Fruit fly (Drosophila melanogaster): ENCODE measurements around the gene AnxB11.
A peak's percentile ranks its signal among the peaks of the same experiment; 100 is the strongest.

Gene AnxB11

DNA sequence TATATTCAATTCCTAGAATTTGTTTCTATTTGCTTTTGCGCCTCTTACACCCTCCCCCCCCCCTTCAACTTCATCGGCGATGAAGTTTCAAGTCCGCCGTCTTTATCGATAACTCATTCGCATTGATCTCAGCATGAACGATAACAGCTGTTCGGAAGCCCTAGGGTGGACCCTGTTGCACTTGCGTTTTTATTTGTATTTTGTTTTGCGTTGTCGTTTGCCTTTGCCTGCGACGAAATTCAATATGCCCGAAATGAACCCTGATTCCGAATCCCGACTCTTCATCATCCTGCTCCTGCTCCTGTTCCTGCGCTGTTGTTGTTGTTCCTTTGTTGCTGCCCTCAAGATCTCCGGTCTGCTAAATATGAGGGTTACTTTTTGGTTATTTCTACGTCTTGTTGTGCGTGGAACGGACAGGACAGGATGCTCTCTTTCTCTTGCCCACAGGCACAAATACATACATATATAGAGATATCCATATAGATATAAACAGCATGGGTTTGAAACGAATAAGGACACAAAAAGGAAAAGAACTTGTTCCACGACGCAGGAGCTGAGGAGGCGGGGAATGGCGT is 4.5 kb upstream of the AnxB11 start (continued):
- no peak for TF ChIP-seq CG2712 (tag; optimal IDR thresholded peaks at IDR 0.05)
- TF ChIP-seq cas (GFP tag; IDR thresholded peaks at IDR 0.05) = no peak
- TF ChIP-seq CG10462 (GFP tag; optimal IDR thresholded peaks at IDR 0.05) = no peak
- no peak for TF ChIP-seq CG7987 (GFP tag; optimal IDR thresholded peaks at IDR 0.05)
- no peak for TF ChIP-seq al (GFP tag; IDR thresholded peaks at IDR 0.05)
- TF ChIP-seq CG10565 (GFP tag; optimal IDR thresholded peaks at IDR 0.05) = no peak
- TF ChIP-seq Oli (tag; optimal IDR thresholded peaks at IDR 0.05) = no peak
- no peak for TF ChIP-seq aop (GFP tag; IDR thresholded peaks at IDR 0.05)
- no peak for TF ChIP-seq Ssrp (tag; optimal IDR thresholded peaks at IDR 0.05)
- no peak for TF ChIP-seq CG12769 (tag; optimal IDR thresholded peaks at IDR 0.05)
- TF ChIP-seq CG12744 (GFP tag; optimal IDR thresholded peaks at IDR 0.05) = no peak
- peak; percentile 84 for TF ChIP-seq CG4360 (GFP tag; IDR thresholded peaks at IDR 0.05)
- no peak for TF ChIP-seq Max (GFP tag; optimal IDR thresholded peaks at IDR 0.05)
- no peak for TF ChIP-seq CG11085 (GFP tag; IDR thresholded peaks at IDR 0.05)
- TF ChIP-seq CG17328 (GFP tag; IDR thresholded peaks at IDR 0.05) = no peak
- no peak for TF ChIP-seq grn (GFP tag; optimal IDR thresholded peaks at IDR 0.05)
- no peak for TF ChIP-seq Trl (optimal IDR thresholded peaks at IDR 0.05)
- no peak for TF ChIP-seq Trl (GFP tag; optimal IDR thresholded peaks at IDR 0.05)
- 0 out of 2 replicates have a peak, but pooled peaks have one; percentile 27 for TF ChIP-seq CG32767 (GFP tag; IDR thresholded peaks at IDR 0.05)
- TF ChIP-seq odd (GFP tag; optimal IDR thresholded peaks at IDR 0.05) = peak; percentile 8
- no peak for TF ChIP-seq CG14441 (GFP tag; IDR thresholded peaks at IDR 0.05)
- no peak for TF ChIP-seq ac (GFP tag; optimal IDR thresholded peaks at IDR 0.05)
- TF ChIP-seq inv (GFP tag; IDR thresholded peaks at IDR 0.05; ENCODE audit: partially characterized antibody) = no peak
- no peak for TF ChIP-seq CG9215 (GFP tag; IDR thresholded peaks at IDR 0.05)
- no peak for TF ChIP-seq br (optimal IDR thresholded peaks at IDR 0.05)
- TF ChIP-seq CG13624 (GFP tag; optimal IDR thresholded peaks at IDR 0.05) = no peak
- TF ChIP-seq BtbVII (GFP tag; optimal IDR thresholded peaks at IDR 0.05) = no peak
- no peak for TF ChIP-seq jumu (GFP tag; optimal IDR thresholded peaks at IDR 0.05)
- TF ChIP-seq CG10321 (GFP tag; IDR thresholded peaks at IDR 0.05) = no peak
- TF ChIP-seq Myb (GFP tag; optimal IDR thresholded peaks at IDR 0.05) = no peak
- peak; percentile 8 for TF ChIP-seq dmrt99B (tag; optimal IDR thresholded peaks at IDR 0.05)
- peak; percentile 22 for TF ChIP-seq gcm (GFP tag; optimal IDR thresholded peaks at IDR 0.05)
- TF ChIP-seq dati (GFP tag; IDR thresholded peaks at IDR 0.05) = no peak
- no peak for TF ChIP-seq unc-4 (GFP tag; IDR thresholded peaks at IDR 0.05; ENCODE audit: partially characterized antibody)
- no peak for TF ChIP-seq Oaz (GFP tag; IDR thresholded peaks at IDR 0.05)
- no peak for TF ChIP-seq pita (GFP tag; optimal IDR thresholded peaks at IDR 0.05)
- no peak for TF ChIP-seq Fer3 (tag; optimal IDR thresholded peaks at IDR 0.05)
- no peak for TF ChIP-seq Pdp1 (GFP tag; optimal IDR thresholded peaks at IDR 0.05)
- peak; percentile 5 for TF ChIP-seq CG12219 (GFP tag; optimal IDR thresholded peaks at IDR 0.05)
- TF ChIP-seq sima (GFP tag; optimal IDR thresholded peaks at IDR 0.05) = no peak
- no peak for TF ChIP-seq CG18476 (GFP tag; optimal IDR thresholded peaks at IDR 0.05)
- TF ChIP-seq CG6765 (GFP tag; optimal IDR thresholded peaks at IDR 0.05) = no peak
- no peak for TF ChIP-seq PHDP (tag; optimal IDR thresholded peaks at IDR 0.05)
- 0 out of 3 replicates have a peak, but pooled peaks have one; percentile 36 for TF ChIP-seq so (GFP tag; IDR thresholded peaks at IDR 0.05)
- no peak for TF ChIP-seq gcm2 (GFP tag; optimal IDR thresholded peaks at IDR 0.05)
- no peak for TF ChIP-seq ro (GFP tag; IDR thresholded peaks at IDR 0.05)
- no peak for TF ChIP-seq schlank (tag; optimal IDR thresholded peaks at IDR 0.05)
- no peak for TF ChIP-seq ftz-f1 (GFP tag; optimal IDR thresholded peaks at IDR 0.05)
- TF ChIP-seq CG32532 (GFP tag; IDR thresholded peaks at IDR 0.05) = no peak
- TF ChIP-seq CG12391 (tag; optimal IDR thresholded peaks at IDR 0.05) = peak; percentile 4
- no peak for TF ChIP-seq Gsc (GFP tag; IDR thresholded peaks at IDR 0.05)
- no peak for TF ChIP-seq CG3838 (GFP tag; optimal IDR thresholded peaks at IDR 0.05)

Measured in whole organism, embryonic.